Fruit fly (Drosophila melanogaster) whole organism, embryonic: ENCODE results near the gene CG6195.

Experiments used
- Antp ChIP-seq: fragments of 200-800 bp; sonication (Bioruptor generic); optimal IDR thresholded peaks from 3 replicates; lab custom pipeline; 2016; ENCODE audit warnings: missing biosample characterization, missing genetic modification characterization
- Atf-2 ChIP-seq: fragments of 200-800 bp; sonication (Bioruptor generic); optimal IDR thresholded peaks from 2 replicates; lab custom pipeline; 2016; ENCODE audit warnings: missing biosample characterization, missing genetic modification characterization
- CG11093 ChIP-seq: fragments of 200-800 bp; sonication (Bioruptor generic); IDR thresholded peaks from 3 replicates; pipeline ENCODE4 v1.3.6; 2022; ENCODE audit warnings: missing biosample characterization, missing genetic modification characterization
- CG11696 ChIP-seq: fragments of 200-800 bp; sonication (Bioruptor generic); IDR thresholded peaks from 2 replicates; pipeline ENCODE4 v1.3.6; 2022; ENCODE audit warnings: missing biosample characterization, missing genetic modification characterization
- CG12219 ChIP-seq: fragments of 200-800 bp; sonication (Bioruptor generic); optimal IDR thresholded peaks from 3 replicates; lab custom pipeline; 2018; ENCODE audit warnings: missing biosample characterization, mild to moderate bottlenecking, missing genetic modification characterization
- CG12299 ChIP-seq: fragments of 200-800 bp; sonication (Bioruptor generic); optimal IDR thresholded peaks from 2 replicates; lab custom pipeline; 2018; ENCODE audit warnings: missing biosample characterization, mild to moderate bottlenecking, missing genetic modification characterization
- CG12769 ChIP-seq: fragments of 200-800 bp; sonication (Bioruptor generic); optimal IDR thresholded peaks from 2 replicates; lab custom pipeline; 2019; ENCODE audit warnings: missing biosample characterization, mild to moderate bottlenecking, missing genetic modification characterization, moderate library complexity
- CG14860 ChIP-seq: fragments of 200-800 bp; sonication (Bioruptor generic); IDR thresholded peaks from 3 replicates; pipeline ENCODE4 v1.3.6; 2022; ENCODE audit warnings: missing biosample characterization, missing genetic modification characterization; ENCODE audit not compliant: partially characterized antibody
- CG15269 ChIP-seq: fragments of 200-800 bp; sonication (Bioruptor generic); optimal IDR thresholded peaks from 2 replicates; lab custom pipeline; 2018; ENCODE audit warnings: missing biosample characterization, mild to moderate bottlenecking, missing genetic modification characterization, moderate library complexity
- CG15696 ChIP-seq: fragments of 200-800 bp; sonication (Bioruptor generic); optimal IDR thresholded peaks from 2 replicates; lab custom pipeline; 2019; ENCODE audit warnings: missing biosample characterization, mild to moderate bottlenecking, missing genetic modification characterization, moderate library complexity
- CG16779 ChIP-seq: fragments of 200-800 bp; sonication (Bioruptor generic); IDR thresholded peaks from 2 replicates; pipeline ENCODE4 v1.3.6; 2022; ENCODE audit warnings: missing biosample characterization, missing genetic modification characterization
- CG17829 ChIP-seq: fragments of 200-800 bp; optimal IDR thresholded peaks from 2 replicates; lab custom pipeline; 2019; ENCODE audit warnings: missing biosample characterization, mild to moderate bottlenecking, missing genetic modification characterization, moderate library complexity
- CG4404 ChIP-seq: fragments of 200-800 bp; sonication (Bioruptor generic); IDR thresholded peaks from 2 replicates; pipeline ENCODE4 v1.3.6; 2022; ENCODE audit warnings: missing biosample characterization, missing genetic modification characterization
- CG6254 ChIP-seq: fragments of 200-800 bp; sonication (Bioruptor generic); optimal IDR thresholded peaks from 3 replicates; lab custom pipeline; 2017; ENCODE audit warnings: mild to moderate bottlenecking, missing biosample characterization, missing genetic modification reagents, missing genetic modification characterization
- CG7357 ChIP-seq: fragments of 200-800 bp; sonication (Bioruptor generic); IDR thresholded peaks from 3 replicates; pipeline ENCODE4 v1.3.6; 2022; ENCODE audit warnings: missing biosample characterization, missing genetic modification characterization
- CG7556 ChIP-seq: fragments of 200-800 bp; sonication (Bioruptor generic); optimal IDR thresholded peaks from 2 replicates; lab custom pipeline; 2017; ENCODE audit warnings: missing biosample characterization, mild to moderate bottlenecking, missing genetic modification characterization
- CG7786 ChIP-seq: fragments of 200-800 bp; sonication (Bioruptor generic); optimal IDR thresholded peaks from 2 replicates; lab custom pipeline; 2016; ENCODE audit warnings: missing biosample characterization, missing genetic modification characterization
- CG7839 ChIP-seq: fragments of 200-800 bp; sonication (Bioruptor generic); optimal IDR thresholded peaks from 3 replicates; lab custom pipeline; 2018; ENCODE audit warnings: missing biosample characterization, mild to moderate bottlenecking, missing genetic modification characterization, moderate library complexity
- Camta ChIP-seq: fragments of 200-800 bp; sonication (Bioruptor generic); optimal IDR thresholded peaks from 2 replicates; lab custom pipeline; 2016; ENCODE audit warnings: missing biosample characterization, missing genetic modification characterization
- CrebB ChIP-seq: fragments of 200-800 bp; sonication (Bioruptor generic); optimal IDR thresholded peaks from 3 replicates; lab custom pipeline; 2018; ENCODE audit warnings: missing biosample characterization, mild to moderate bottlenecking, missing genetic modification characterization
- D ChIP-seq, 2 experiments: fragments of 200-800 bp in 1 of 2; fragments of >200 bp in 1 of 2; sonication (Bioruptor generic) in 1 of 2; optimal IDR thresholded peaks; 2 replicates in 1 of 2; 3 replicates in 1 of 2; lab custom pipeline; 2017; ENCODE audit warnings: mild to moderate bottlenecking in 1 of 2, missing biosample characterization in 1 of 2, missing genetic modification characterization in 1 of 2, missing genetic modification reagents in 1 of 2
- Gug ChIP-seq: fragments of 200-800 bp; sonication (Bioruptor generic); IDR thresholded peaks from 4 replicates; pipeline ENCODE4 v1.3.6; 2022; ENCODE audit warnings: missing biosample characterization, missing genetic modification characterization
- H15 ChIP-seq: fragments of 200-800 bp; sonication (Bioruptor generic); IDR thresholded peaks from 3 replicates; pipeline ENCODE4 v1.3.6; 2022; ENCODE audit warnings: missing biosample characterization, missing genetic modification characterization
- HLH3B ChIP-seq: fragments of 200-800 bp; sonication (Bioruptor generic); IDR thresholded peaks from 2 replicates; pipeline ENCODE4 v1.3.6; 2022; ENCODE audit warnings: missing biosample characterization, missing genetic modification characterization
- HLH4C ChIP-seq: fragments of 200-800 bp; sonication (Bioruptor generic); IDR thresholded peaks from 3 replicates; pipeline ENCODE4 v1.3.6; 2022; ENCODE audit warnings: missing biosample characterization, missing genetic modification characterization; ENCODE audit not compliant: partially characterized antibody
- HmgZ ChIP-seq: fragments of 200-800 bp; sonication (Bioruptor generic); optimal IDR thresholded peaks from 2 replicates; lab custom pipeline; 2018; ENCODE audit warnings: missing biosample characterization, mild to moderate bottlenecking, missing genetic modification characterization
- Hr3 ChIP-seq: fragments of 200-800 bp; sonication (Bioruptor generic); optimal IDR thresholded peaks from 3 replicates; lab custom pipeline; 2016; ENCODE audit warnings: missing biosample characterization, missing genetic modification characterization
- Lim3 ChIP-seq: fragments of 200-800 bp; sonication (Bioruptor generic); IDR thresholded peaks from 2 replicates; pipeline ENCODE4 v1.3.6; 2022; ENCODE audit warnings: missing biosample characterization, missing genetic modification characterization
- Max ChIP-seq: fragments of 200-800 bp; sonication (Bioruptor generic); optimal IDR thresholded peaks from 2 replicates; lab custom pipeline; 2016; ENCODE audit warnings: missing biosample characterization, mild to moderate bottlenecking, missing genetic modification characterization
- Pdp1 ChIP-seq, 2 experiments: fragments of 200-800 bp; sonication (Bioruptor generic); optimal IDR thresholded peaks; 3 replicates each; lab custom pipeline; 2016; ENCODE audit warnings: missing biosample characterization in 2 of 2, missing genetic modification characterization in 2 of 2, mild to moderate bottlenecking in 1 of 2, moderate library complexity in 1 of 2
- Six4 ChIP-seq: fragments of 200-800 bp; sonication (Bioruptor generic); optimal IDR thresholded peaks from 2 replicates; lab custom pipeline; 2016; ENCODE audit warnings: missing biosample characterization, missing genetic modification characterization
- TFAM ChIP-seq: fragments of 200-800 bp; sonication (Bioruptor generic); optimal IDR thresholded peaks from 2 replicates; lab custom pipeline; 2017; ENCODE audit warnings: missing biosample characterization, missing genetic modification characterization, inconsistent platforms
- ac ChIP-seq: fragments of 200-800 bp; sonication (Bioruptor generic); optimal IDR thresholded peaks from 3 replicates; lab custom pipeline; 2017; ENCODE audit warnings: missing biosample characterization, mild to moderate bottlenecking, missing genetic modification characterization
- cas ChIP-seq: fragments of 200-800 bp; sonication (Bioruptor generic); IDR thresholded peaks from 2 replicates; pipeline ENCODE4 v1.3.6; 2022; ENCODE audit warnings: missing biosample characterization, missing genetic modification characterization
- chn ChIP-seq: fragments of 200-800 bp; sonication (Bioruptor generic); optimal IDR thresholded peaks from 2 replicates; lab custom pipeline; 2016; ENCODE audit warnings: missing biosample characterization, missing genetic modification characterization
- exex ChIP-seq: fragments of 200-800 bp; sonication (Bioruptor generic); optimal IDR thresholded peaks from 4 replicates; lab custom pipeline; 2018; ENCODE audit warnings: missing biosample characterization, mild to moderate bottlenecking, missing genetic modification characterization, moderate library complexity
- ham ChIP-seq: fragments of 200-800 bp; sonication (Bioruptor generic); IDR thresholded peaks from 2 replicates; pipeline ENCODE4 v1.3.6; 2022; ENCODE audit warnings: missing biosample characterization, missing genetic modification characterization
- hth ChIP-seq: fragments of >200 bp; optimal IDR thresholded peaks from 2 replicates; lab custom pipeline; 2017; ENCODE audit warnings: inconsistent platforms
- inv ChIP-seq: fragments of 200-800 bp; sonication (Bioruptor generic); IDR thresholded peaks from 2 replicates; pipeline ENCODE4 v1.3.6; 2022; ENCODE audit warnings: missing biosample characterization, missing genetic modification characterization; ENCODE audit not compliant: partially characterized antibody
- jing ChIP-seq: fragments of 200-800 bp; sonication (Bioruptor generic); optimal IDR thresholded peaks from 2 replicates; lab custom pipeline; 2018; ENCODE audit warnings: missing biosample characterization, mild to moderate bottlenecking, missing genetic modification characterization
- lab ChIP-seq: fragments of 200-800 bp; sonication (Bioruptor generic); optimal IDR thresholded peaks from 3 replicates; lab custom pipeline; 2017; ENCODE audit warnings: missing biosample characterization, missing genetic modification characterization, mild to moderate bottlenecking, moderate library complexity, missing genetic modification reagents
- lmd ChIP-seq: fragments of 200-800 bp; sonication (Bioruptor generic); IDR thresholded peaks from 2 replicates; pipeline ENCODE4 v1.3.6; 2022; ENCODE audit warnings: missing biosample characterization, missing genetic modification characterization
- onecut ChIP-seq: fragments of 200-800 bp; sonication (Bioruptor generic); IDR thresholded peaks from 2 replicates; pipeline ENCODE4 v1.3.6; 2022; ENCODE audit warnings: missing biosample characterization, missing genetic modification characterization
- repo ChIP-seq: fragments of 200-800 bp; sonication (Bioruptor generic); optimal IDR thresholded peaks from 2 replicates; lab custom pipeline; 2016; ENCODE audit warnings: missing biosample characterization, missing genetic modification characterization
- stc ChIP-seq: fragments of 200-800 bp; sonication (Bioruptor generic); IDR thresholded peaks from 2 replicates; pipeline ENCODE4 v1.3.6; 2022; ENCODE audit warnings: missing biosample characterization, missing genetic modification characterization
- tio ChIP-seq: fragments of 200-800 bp; sonication (Bioruptor generic); optimal IDR thresholded peaks from 2 replicates; lab custom pipeline; 2017; ENCODE audit warnings: missing biosample characterization, missing genetic modification characterization, inconsistent platforms
- unc-4 ChIP-seq: fragments of 200-800 bp; sonication (Bioruptor generic); IDR thresholded peaks from 2 replicates; pipeline ENCODE4 v1.3.6; 2022; ENCODE audit warnings: missing biosample characterization, missing genetic modification characterization; ENCODE audit not compliant: partially characterized antibody
- vfl ChIP-seq: fragments of 200-800 bp; sonication (Bioruptor generic); optimal IDR thresholded peaks from 2 replicates; lab custom pipeline; 2016; ENCODE audit warnings: missing biosample characterization, missing genetic modification characterization
- zf30C ChIP-seq: fragments of 200-800 bp; sonication (Bioruptor generic); optimal IDR thresholded peaks from 3 replicates; lab custom pipeline; 2018; ENCODE audit warnings: missing biosample characterization, mild to moderate bottlenecking, missing genetic modification characterization
- zfh1 ChIP-seq: fragments of 200-800 bp; sonication (Bioruptor generic); IDR thresholded peaks from 3 replicates; pipeline ENCODE4 v1.3.6; 2022; ENCODE audit warnings: missing biosample characterization, missing genetic modification characterization

Gene CG6195

DNA sequence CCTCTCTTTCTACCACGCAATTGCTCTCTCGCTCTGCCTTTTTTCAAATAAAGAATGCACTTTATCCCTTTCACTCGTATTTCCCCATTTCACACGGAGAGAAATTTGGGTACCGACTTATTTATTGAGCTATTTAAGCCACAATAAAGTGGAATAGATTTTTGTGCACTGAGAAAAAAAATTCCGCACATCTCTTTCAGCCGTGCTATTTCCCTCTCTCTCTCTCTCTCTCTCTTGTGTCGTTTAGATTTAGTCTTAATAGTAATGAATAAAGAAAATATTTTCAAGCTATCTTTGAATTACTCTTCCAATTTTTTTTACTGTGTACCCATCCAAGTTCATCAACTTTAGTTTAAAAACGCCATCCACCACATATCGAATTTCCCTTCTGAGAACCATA lies 24.6 kb downstream of the CG6195 start (continued):
- TF ChIP-seq HLH4C (GFP tag; lab: Robert Waterston, UW) (no peak), H15 (GFP tag; lab: Robert Waterston, UW) (no peak), ac (GFP tag; lab: Kevin White, UChicago) (no peak), CG11093 (GFP tag; lab: Robert Waterston, UW) (0 out of 3 replicates have a peak, but pooled peaks have one; percentile 38), TFAM (no peak), Atf-2 (GFP tag; lab: Kevin White, UChicago) (peak; percentile 53), CG12299 (no peak), Hr3 (GFP tag; lab: Kevin White, UChicago) (peak; percentile 18), Six4 (GFP tag; lab: Kevin White, UChicago) (peak; percentile 36), CG12219 (peak; percentile 9), CG15269 (tag; lab: Kevin White, UChicago) (peak; percentile 55), Lim3 (0 out of 2 replicates have a peak, but pooled peaks have one; percentile 28), CG7786 (peak; percentile 47), CG14860 (no peak), CG16779 (0 out of 2 replicates have a peak, but pooled peaks have one; percentile 25), CG4404 (no peak), CG15696 (no peak), onecut (GFP tag; lab: Robert Waterston, UW) (peak; percentile 20; the same call in 1 of the 2 replicates), lmd (GFP tag; lab: Robert Waterston, UW) (peak; percentile 73), HLH3B (peak; percentile 63), HmgZ (tag; lab: Kevin White, UChicago) (no peak), tio (peak; percentile 30), zfh1 (GFP tag; lab: Robert Waterston, UW) (peak; percentile 76), inv (no peak), Camta (peak; percentile 37), unc-4 (no peak), Pdp1 (GFP tag; optimal IDR thresholded peaks at IDR 0.05; lab: Kevin White, UChicago) (peak; percentile 58 to 66), chn (peak; percentile 19), vfl (GFP tag; lab: Kevin White, UChicago) (no peak), ham (GFP tag; lab: Robert Waterston, UW) (no peak), CG7839 (tag; lab: Kevin White, UChicago) (peak; percentile 73), Gug (peak; percentile 66), CrebB (tag; lab: Kevin White, UChicago) (no peak), jing (GFP tag; lab: Kevin White, UChicago) (peak; percentile 7), exex (tag; lab: Kevin White, UChicago) (no peak), CG12769 (tag; lab: Kevin White, UChicago) (peak; percentile 45), repo (peak; percentile 59), CG7556 (GFP tag; lab: Kevin White, UChicago) (peak; percentile 21), stc (GFP tag; lab: Robert Waterston, UW) (0 out of 2 replicates have a peak, but pooled peaks have one; percentile 39), lab (GFP tag; lab: Kevin White, UChicago) (peak; percentile 55), D (optimal IDR thresholded peaks at IDR 0.05; lab: Kevin White, UChicago) (no peak), D (GFP tag; optimal IDR thresholded peaks at IDR 0.05; lab: Kevin White, UChicago) (peak; percentile 31), zf30C (GFP tag; lab: Kevin White, UChicago) (no peak), hth (lab: Kevin White, UChicago) (no peak), CG7357 (GFP tag; lab: Robert Waterston, UW) (peak; percentile 58; the same call in 2 of the 3 replicates), Max (GFP tag; lab: Kevin White, UChicago) (peak; percentile 1), Antp (GFP tag; lab: Kevin White, UChicago) (peak; percentile 43), CG17829 (tag; lab: Kevin White, UChicago) (peak; percentile 40), CG11696 (GFP tag; lab: Robert Waterston, UW) (0 out of 2 replicates have a peak, but pooled peaks have one; percentile 49), cas (GFP tag; lab: Robert Waterston, UW) (no peak), CG6254 (GFP tag; lab: Kevin White, UChicago) (peak; percentile 27)
